Worm (Caenorhabditis elegans) whole organism, L4 larva: ENCODE measurements around the gene T01D3.1.
A peak's percentile ranks its signal among the peaks of the same experiment; 100 is the strongest.

Experiments
- F26F4.8 ChIP-seq: fragments of 200-800 bp; sonication (Bioruptor generic); conservative IDR thresholded peaks from 2 replicates; pipeline ENCODE4 v1.3.6; 2022; ENCODE audit warnings: missing genetic modification characterization, missing compliant biosample characterization
- F37D6.2 ChIP-seq: sonication (generic microtip); optimal IDR thresholded peaks from 2 replicates; lab custom pipeline; 2016; ENCODE audit warnings: mild to moderate bottlenecking, missing genetic modification characterization, missing compliant biosample characterization
- T20F7.1 ChIP-seq: fragments of 200-800 bp; sonication (Bioruptor generic); optimal IDR thresholded peaks from 2 replicates; lab custom pipeline; 2018; ENCODE audit warnings: mild to moderate bottlenecking, missing genetic modification characterization, missing compliant biosample characterization
- T26A8.4 ChIP-seq: fragments of 200-800 bp; sonication (Bioruptor generic); IDR thresholded peaks from 2 replicates; pipeline ENCODE4 v1.3.6; 2022; ENCODE audit warnings: missing genetic modification characterization, missing compliant biosample characterization
- Y5F2A.4 ChIP-seq: fragments of 200-800 bp; sonication (Bioruptor generic); optimal IDR thresholded peaks from 2 replicates; lab custom pipeline; 2018; ENCODE audit warnings: mild to moderate bottlenecking, missing genetic modification characterization, missing compliant biosample characterization
- Y75B8A.6 ChIP-seq: fragments of 200-800 bp; sonication (Bioruptor generic); IDR thresholded peaks from 2 replicates; pipeline ENCODE4 v1.3.6; 2022; ENCODE audit warnings: missing genetic modification reagents, missing genetic modification characterization, missing compliant biosample characterization
- ZK337.2 ChIP-seq: fragments of 200-800 bp; sonication (Bioruptor generic); IDR thresholded peaks from 2 replicates; pipeline ENCODE4 v1.3.6; 2022; ENCODE audit warnings: missing genetic modification reagents, missing genetic modification characterization, missing compliant biosample characterization
- ama-1 ChIP-seq: fragments of 150-350 bp; optimal IDR thresholded peaks from 2 replicates; lab custom pipeline; 2014; ENCODE audit warnings: inconsistent platforms, mixed read lengths
- ceh-20 ChIP-seq: fragments of 200-800 bp; sonication (Bioruptor generic); IDR thresholded peaks from 2 replicates; pipeline ENCODE4 v1.3.6; 2022; ENCODE audit warnings: missing genetic modification reagents, missing genetic modification characterization, missing compliant biosample characterization
- ceh-32 ChIP-seq: sonication (generic microtip); optimal IDR thresholded peaks from 2 replicates; lab custom pipeline; 2016; ENCODE audit warnings: mild to moderate bottlenecking, missing genetic modification characterization, missing compliant biosample characterization; ENCODE audit not compliant: poor library complexity
- ceh-82 ChIP-seq: sonication (generic microtip); optimal IDR thresholded peaks from 2 replicates; lab custom pipeline; 2017; ENCODE audit warnings: missing biosample characterization, missing genetic modification characterization
- ces-1 ChIP-seq: fragments of 150-350 bp; sonication (generic microtip); optimal IDR thresholded peaks from 4 replicates; lab custom pipeline; 2014; ENCODE audit warnings: missing biosample characterization, missing genetic modification reagents, missing genetic modification characterization
- daf-16 ChIP-seq, 3 experiments: sonication (generic microtip); optimal IDR thresholded peaks; 2 replicates each; lab custom pipeline; 2016 to 2017; ENCODE audit warnings: missing genetic modification characterization in 3 of 3, missing genetic modification reagents in 3 of 3, mild to moderate bottlenecking in 2 of 3, missing compliant biosample characterization in 2 of 3, missing biosample characterization in 1 of 3, moderate library complexity in 1 of 3
- daf-19 ChIP-seq: fragments of 200-800 bp; sonication (Bioruptor generic); conservative IDR thresholded peaks from 2 replicates; pipeline ENCODE4 v1.3.6; 2022; ENCODE audit warnings: missing genetic modification characterization, missing compliant biosample characterization
- daf-8 ChIP-seq: fragments of 200-800 bp; sonication (Bioruptor generic); IDR thresholded peaks from 2 replicates; pipeline ENCODE4 v1.3.6; 2022; ENCODE audit warnings: missing genetic modification characterization, missing compliant biosample characterization
- dmd-6 ChIP-seq: fragments of 200-800 bp; sonication (Bioruptor generic); IDR thresholded peaks from 2 replicates; pipeline ENCODE4 v1.3.6; 2022; ENCODE audit warnings: missing genetic modification reagents, missing genetic modification characterization, missing compliant biosample characterization
- dpl-1 ChIP-seq: fragments of 150-350 bp; optimal IDR thresholded peaks from 2 replicates; lab custom pipeline; 2014; ENCODE audit warnings: missing biosample characterization, missing genetic modification reagents, missing genetic modification characterization
- dve-1 ChIP-seq: sonication (generic microtip); optimal IDR thresholded peaks from 2 replicates; lab custom pipeline; 2017; ENCODE audit warnings: antibody characterized with exemption, mild to moderate bottlenecking, missing genetic modification characterization, missing compliant biosample characterization; ENCODE audit not compliant: insufficient read depth
- hlh-11 ChIP-seq: fragments of 200-800 bp; sonication (Bioruptor generic); optimal IDR thresholded peaks from 2 replicates; lab custom pipeline; 2018; ENCODE audit warnings: mild to moderate bottlenecking, missing genetic modification characterization, missing compliant biosample characterization
- hlh-30 ChIP-seq: sonication (generic microtip); optimal IDR thresholded peaks from 2 replicates; lab custom pipeline; 2017; ENCODE audit warnings: antibody characterized with exemption, mild to moderate bottlenecking, missing genetic modification characterization, missing compliant biosample characterization; ENCODE audit not compliant: insufficient read depth
- lim-7 ChIP-seq: fragments of 200-800 bp; sonication (Bioruptor generic); IDR thresholded peaks from 2 replicates; pipeline ENCODE4 v1.3.6; 2022; ENCODE audit warnings: missing genetic modification characterization, missing compliant biosample characterization
- lin-13 ChIP-seq: fragments of 150-350 bp; optimal IDR thresholded peaks from 2 replicates; lab custom pipeline; 2014; ENCODE audit warnings: missing biosample characterization, missing genetic modification reagents, missing genetic modification characterization
- lin-15B ChIP-seq: fragments of 150-350 bp; sonication (generic microtip); optimal IDR thresholded peaks from 3 replicates; lab custom pipeline; 2014; ENCODE audit warnings: missing biosample characterization, missing genetic modification characterization
- lin-39 ChIP-seq: fragments of 150-350 bp; optimal IDR thresholded peaks from 2 replicates; lab custom pipeline; 2014; ENCODE audit warnings: missing biosample characterization, missing genetic modification reagents, missing genetic modification characterization
- lsy-2 ChIP-seq, 2 experiments: fragments of 150-350 bp in 1 of 2; sonication (generic microtip) in 1 of 2; optimal IDR thresholded peaks; 2 replicates each; lab custom pipeline; 2014 to 2017; ENCODE audit warnings: missing biosample characterization in 2 of 2, missing genetic modification characterization in 2 of 2
- madf-5 ChIP-seq, 2 experiments: fragments of 200-800 bp; sonication (Bioruptor generic); IDR thresholded peaks; 2 replicates each; pipeline ENCODE4 v1.3.6; 2022; ENCODE audit warnings: missing compliant biosample characterization in 2 of 2, missing genetic modification characterization in 2 of 2
- madf-9 ChIP-seq: fragments of 200-800 bp; sonication (Bioruptor generic); conservative IDR thresholded peaks from 2 replicates; pipeline ENCODE4 v1.3.6; 2022; ENCODE audit warnings: missing genetic modification reagents, missing genetic modification characterization, missing compliant biosample characterization
- mes-2 ChIP-seq: sonication (generic microtip); optimal IDR thresholded peaks from 2 replicates; lab custom pipeline; 2016; ENCODE audit warnings: missing genotype, mild to moderate bottlenecking, missing genetic modification characterization, missing compliant biosample characterization; ENCODE audit not compliant: poor library complexity, severe bottlenecking
- nhr-10 ChIP-seq: fragments of 150-350 bp; optimal IDR thresholded peaks from 2 replicates; lab custom pipeline; 2014; ENCODE audit warnings: missing biosample characterization, missing genetic modification characterization
- nhr-111 ChIP-seq: fragments of 200-800 bp; sonication (Bioruptor generic); optimal IDR thresholded peaks from 2 replicates; lab custom pipeline; 2018; ENCODE audit warnings: mild to moderate bottlenecking, missing genetic modification characterization, missing compliant biosample characterization
- nhr-237 ChIP-seq: sonication (generic microtip); optimal IDR thresholded peaks from 2 replicates; lab custom pipeline; 2017; ENCODE audit warnings: missing biosample characterization, missing genetic modification characterization
- nhr-25 ChIP-seq: sonication (generic microtip); optimal IDR thresholded peaks from 2 replicates; lab custom pipeline; 2017; ENCODE audit warnings: missing genetic modification characterization, mild to moderate bottlenecking, missing compliant biosample characterization, antibody characterized with exemption, moderate library complexity, borderline replicate concordance; ENCODE audit not compliant: insufficient read depth
- nhr-28 ChIP-seq: fragments of 150-350 bp; optimal IDR thresholded peaks from 2 replicates; lab custom pipeline; 2014; ENCODE audit warnings: missing biosample characterization, missing genetic modification characterization
- nhr-48 ChIP-seq: sonication (generic microtip); optimal IDR thresholded peaks from 2 replicates; lab custom pipeline; 2016; ENCODE audit warnings: mild to moderate bottlenecking, missing genetic modification characterization, missing compliant biosample characterization
- nhr-6 ChIP-seq: fragments of 150-350 bp; optimal IDR thresholded peaks from 2 replicates; lab custom pipeline; 2014; ENCODE audit warnings: missing biosample characterization, missing genetic modification characterization
- nhr-76 ChIP-seq: fragments of 150-350 bp; optimal IDR thresholded peaks from 2 replicates; lab custom pipeline; 2014; ENCODE audit warnings: missing biosample characterization, missing genetic modification characterization
- pha-4 ChIP-seq, 2 experiments: fragments of 150-350 bp in 1 of 2; fragments of 200-800 bp in 1 of 2; sonication (Bioruptor generic) in 1 of 2; IDR thresholded peaks in 1 of 2; optimal IDR thresholded peaks in 1 of 2; 2 replicates each; pipeline versions ENCODE4 v1.3.6 to Lab custom; 2014 to 2022; ENCODE audit warnings: missing genetic modification characterization in 2 of 2, missing genetic modification reagents in 2 of 2, missing biosample characterization in 1 of 2, missing compliant biosample characterization in 1 of 2
- rbr-2 ChIP-seq: sonication (generic microtip); optimal IDR thresholded peaks from 2 replicates; lab custom pipeline; 2016; ENCODE audit warnings: missing genotype, missing genetic modification characterization, missing compliant biosample characterization
- saeg-2 ChIP-seq: fragments of 200-800 bp; sonication (Bioruptor generic); IDR thresholded peaks from 2 replicates; pipeline ENCODE4 v1.3.6; 2022; ENCODE audit warnings: missing genetic modification reagents, missing genetic modification characterization, missing compliant biosample characterization
- sdz-12 ChIP-seq: fragments of 200-800 bp; sonication (Bioruptor generic); optimal IDR thresholded peaks from 2 replicates; lab custom pipeline; 2018; ENCODE audit warnings: mild to moderate bottlenecking, missing genetic modification characterization, missing compliant biosample characterization
- snpc-1.2 ChIP-seq: fragments of 200-800 bp; sonication (Bioruptor generic); IDR thresholded peaks from 2 replicates; pipeline ENCODE4 v1.3.6; 2022; ENCODE audit warnings: missing genetic modification reagents, missing genetic modification characterization, missing compliant biosample characterization
- spr-1 ChIP-seq: sonication (generic microtip); optimal IDR thresholded peaks from 2 replicates; lab custom pipeline; 2016; ENCODE audit warnings: mild to moderate bottlenecking, missing genetic modification characterization, missing compliant biosample characterization
- vab-7 ChIP-seq: fragments of 200-800 bp; sonication (Bioruptor generic); IDR thresholded peaks from 2 replicates; pipeline ENCODE4 v1.3.6; 2022; ENCODE audit warnings: missing genetic modification reagents, missing genetic modification characterization, missing compliant biosample characterization
- zfp-3 ChIP-seq: fragments of 200-800 bp; sonication (Bioruptor generic); conservative IDR thresholded peaks from 2 replicates; pipeline ENCODE4 v1.3.6; 2022; ENCODE audit warnings: missing genetic modification reagents, missing genetic modification characterization, missing compliant biosample characterization
- zip-11 ChIP-seq: fragments of 200-800 bp; sonication (Bioruptor generic); IDR thresholded peaks from 2 replicates; pipeline ENCODE4 v1.3.6; 2022; ENCODE audit warnings: missing genetic modification characterization, missing compliant biosample characterization

T01D3.1 gene

ce11 chrV:13657291-13657690, 32.4 kb upstream of the T01D3.1 start (continued):
- TF ChIP-seq T20F7.1 (GFP tag; lab: Kevin White, UChicago) (peak; percentile 50), lin-15B (tag; lab: Kevin White, UChicago) (no peak), hlh-30 (tag; lab: Kevin White, UChicago) (peak; percentile 96), hlh-11 (peak; percentile 97), lim-7 (GFP tag; lab: Robert Waterston, UW) (no peak), nhr-25 (tag; lab: Kevin White, UChicago) (no peak), madf-9 (0 out of 2 replicates have a peak, but pooled peaks have one; percentile 26), dmd-6 (GFP tag; lab: Robert Waterston, UW) (peak; percentile 96), daf-8 (GFP tag; lab: Robert Waterston, UW) (no peak), ama-1 (lab: Kevin White, UChicago) (no peak), lsy-2 (tag; optimal IDR thresholded peaks at IDR 0.05; lab: Kevin White, UChicago) (peak in 1 of 2 experiments; percentile 68), saeg-2 (GFP tag; lab: Robert Waterston, UW) (0 out of 2 replicates have a peak, but pooled peaks have one; percentile 12), nhr-10 (tag; lab: Kevin White, UChicago) (peak; percentile 64), nhr-28 (tag; lab: Kevin White, UChicago) (peak; percentile 93), daf-19 (GFP tag; lab: Robert Waterston, UW) (no peak), nhr-111 (no peak), ceh-32 (no peak), Y5F2A.4 (GFP tag; lab: Kevin White, UChicago) (no peak), lin-13 (GFP tag; lab: Kevin White, UChicago) (peak; percentile 75), zfp-3 (GFP tag; lab: Robert Waterston, UW) (0 out of 2 replicates have a peak, but pooled peaks have one; percentile 9), nhr-76 (tag; lab: Kevin White, UChicago) (peak; percentile 37), ceh-82 (no peak), zip-11 (GFP tag; lab: Robert Waterston, UW) (no peak), spr-1 (no peak), dpl-1 (peak; percentile 39), nhr-6 (tag; lab: Kevin White, UChicago) (peak; percentile 1), vab-7 (GFP tag; lab: Robert Waterston, UW) (no peak), F37D6.2 (tag; lab: Kevin White, UChicago) (no peak), mes-2 (tag; lab: Kevin White, UChicago) (peak; percentile 36), sdz-12 (no peak), daf-16 (GFP tag; optimal IDR thresholded peaks at IDR 0.05; lab: Kevin White, UChicago) (no peak), daf-16 (tag; optimal IDR thresholded peaks at IDR 0.05; lab: Kevin White, UChicago) (peak; percentile 80)

ce11 chrV:13657841-13658338, 31.8 kb upstream of the T01D3.1 start:
- TF ChIP-seq ceh-20 (GFP tag; lab: Robert Waterston, UW): peak; percentile 17; the same call in 1 of the 2 replicates
- TF ChIP-seq rbr-2 (tag; lab: Kevin White, UChicago): no peak
- TF ChIP-seq pha-4 (GFP tag; IDR thresholded peaks at IDR 0.05; lab: Robert Waterston, UW): peak; percentile 23; the same call in 1 of the 2 replicates
- no peak for TF ChIP-seq pha-4 (tag; optimal IDR thresholded peaks at IDR 0.05; lab: Kevin White, UChicago)

DNA sequence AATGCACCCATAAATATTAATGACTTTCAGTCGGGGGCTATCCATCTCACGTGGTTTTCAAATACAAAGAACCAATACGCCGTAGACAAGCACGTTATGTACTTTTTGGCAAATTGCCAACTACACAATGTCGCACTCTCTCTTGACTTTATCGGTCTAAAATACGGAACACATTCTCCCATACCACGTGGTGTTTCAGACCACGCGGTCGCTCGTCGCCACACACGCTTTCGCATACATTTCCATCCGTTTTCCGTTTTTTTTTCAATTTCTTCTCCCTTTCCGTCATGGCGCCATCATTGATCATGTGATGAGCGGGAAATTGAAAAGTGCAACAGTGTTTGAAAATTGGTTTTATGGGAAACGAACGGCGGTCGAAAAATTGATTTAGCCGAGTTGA, 31.1 kb upstream of the T01D3.1 start:
- peak in 1 of 2 experiments; percentile 41; a peak in 1 of 4 replicates for TF ChIP-seq madf-5 (GFP tag; IDR thresholded peaks at IDR 0.05; lab: Robert Waterston, UW)
- no peak for TF ChIP-seq F26F4.8 (GFP tag; lab: Robert Waterston, UW)
- TF ChIP-seq ces-1 (GFP tag; lab: Kevin White, UChicago): no peak
- peak; percentile 95 for TF ChIP-seq dve-1 (tag; lab: Kevin White, UChicago)
- no peak for TF ChIP-seq ceh-32
- TF ChIP-seq lim-7 (GFP tag; lab: Robert Waterston, UW): no peak
- no peak for TF ChIP-seq snpc-1.2
- peak; percentile 63 for TF ChIP-seq dpl-1
- peak; percentile 68 for TF ChIP-seq pha-4 (GFP tag; IDR thresholded peaks at IDR 0.05; lab: Robert Waterston, UW)
- TF ChIP-seq pha-4 (tag; optimal IDR thresholded peaks at IDR 0.05; lab: Kevin White, UChicago): no peak
- TF ChIP-seq madf-9: peak; percentile 64
- peak; percentile 96 for TF ChIP-seq nhr-48 (tag; lab: Kevin White, UChicago)
- TF ChIP-seq Y75B8A.6: 0 out of 2 replicates have a peak, but pooled peaks have one; percentile 36
- peak; percentile 68 for TF ChIP-seq T26A8.4 (GFP tag; lab: Robert Waterston, UW)
- TF ChIP-seq ZK337.2 (GFP tag; lab: Robert Waterston, UW): no peak
- TF ChIP-seq vab-7 (GFP tag; lab: Robert Waterston, UW): peak; percentile 63; the same call in 1 of the 2 replicates
- no peak for TF ChIP-seq lin-39
- TF ChIP-seq zip-11 (GFP tag; lab: Robert Waterston, UW): no peak
- no peak for TF ChIP-seq nhr-237
